Worm (Caenorhabditis elegans) whole organism, mixed stage, embryonic: ENCODE data around the gene sbsp-1.
A peak's percentile ranks its signal among the peaks of the same experiment; 100 is the strongest.
"Not testable (repeated sequence)": the region's sequence is repeated elsewhere in the genome, so short reads cannot be mapped to it uniquely, and the experiment has no call there.

ENCODE experiments used
- M03D4.4 ChIP-seq: sonication (generic microtip); optimal IDR thresholded peaks from 2 replicates; lab custom pipeline; 2017; ENCODE audit warnings: mild to moderate bottlenecking, missing genetic modification characterization, missing compliant biosample characterization
- blmp-1 ChIP-seq: fragments of 150-350 bp; optimal IDR thresholded peaks from 2 replicates; lab custom pipeline; 2014; ENCODE audit warnings: missing biosample characterization, missing genetic modification characterization
- ceh-39 ChIP-seq: fragments of 150-350 bp; optimal IDR thresholded peaks from 2 replicates; lab custom pipeline; 2014; ENCODE audit warnings: missing biosample characterization, missing genetic modification characterization
- ceh-43 ChIP-seq: fragments of 200-800 bp; sonication (Bioruptor generic); optimal IDR thresholded peaks from 2 replicates; lab custom pipeline; 2018; ENCODE audit warnings: mild to moderate bottlenecking, missing genetic modification characterization, moderate library complexity, missing compliant biosample characterization
- ceh-83 ChIP-seq: fragments of 200-800 bp; sonication (Bioruptor generic); optimal IDR thresholded peaks from 2 replicates; lab custom pipeline; 2018; ENCODE audit warnings: mild to moderate bottlenecking, missing genetic modification characterization, missing compliant biosample characterization
- ces-1 ChIP-seq: fragments of 150-350 bp; optimal IDR thresholded peaks from 2 replicates; lab custom pipeline; 2014; ENCODE audit warnings: missing biosample characterization, missing genetic modification reagents, missing genetic modification characterization
- cnd-1 ChIP-seq: fragments of 200-800 bp; sonication (Bioruptor generic); optimal IDR thresholded peaks from 2 replicates; lab custom pipeline; 2018; ENCODE audit warnings: mild to moderate bottlenecking, missing genetic modification characterization, missing compliant biosample characterization
- drap-1 ChIP-seq: fragments of 200-800 bp; sonication (Bioruptor generic); optimal IDR thresholded peaks from 3 replicates; lab custom pipeline; 2018; ENCODE audit warnings: mild to moderate bottlenecking, missing genetic modification characterization, missing compliant biosample characterization
- elt-1 ChIP-seq: sonication (generic microtip); optimal IDR thresholded peaks from 2 replicates; lab custom pipeline; 2017; ENCODE audit warnings: missing genetic modification characterization, mild to moderate bottlenecking, missing compliant biosample characterization, antibody characterized with exemption, moderate library complexity, borderline replicate concordance; ENCODE audit not compliant: insufficient read depth
- elt-3 ChIP-seq: fragments of 150-350 bp; optimal IDR thresholded peaks from 2 replicates; lab custom pipeline; 2014; ENCODE audit warnings: missing biosample characterization, missing genetic modification characterization
- flh-1 ChIP-seq: fragments of 200-800 bp; sonication (Bioruptor generic); optimal IDR thresholded peaks from 2 replicates; lab custom pipeline; 2018; ENCODE audit warnings: mild to moderate bottlenecking, missing genetic modification characterization, moderate library complexity, missing compliant biosample characterization
- hlh-1 ChIP-seq: fragments of 150-350 bp; optimal IDR thresholded peaks from 2 replicates; lab custom pipeline; 2014; ENCODE audit warnings: missing biosample characterization, missing genetic modification reagents, missing genetic modification characterization
- lin-32 ChIP-seq: fragments of 200-800 bp; sonication (Bioruptor generic); optimal IDR thresholded peaks from 2 replicates; lab custom pipeline; 2018; ENCODE audit warnings: mild to moderate bottlenecking, missing genetic modification characterization, missing compliant biosample characterization
- mab-5 ChIP-seq: fragments of 150-350 bp; optimal IDR thresholded peaks from 2 replicates; lab custom pipeline; 2014; ENCODE audit warnings: missing biosample characterization, missing genetic modification characterization
- mep-1 ChIP-seq: fragments of 150-350 bp; optimal IDR thresholded peaks from 2 replicates; lab custom pipeline; 2017; ENCODE audit warnings: missing biosample characterization, missing genetic modification reagents, missing genetic modification characterization, inconsistent platforms
- mls-2 ChIP-seq: sonication (generic microtip); optimal IDR thresholded peaks from 2 replicates; lab custom pipeline; 2016; ENCODE audit warnings: mild to moderate bottlenecking, missing genetic modification characterization, moderate library complexity, missing compliant biosample characterization
- nhr-12 ChIP-seq: fragments of 150-350 bp; optimal IDR thresholded peaks from 2 replicates; lab custom pipeline; 2014; ENCODE audit warnings: missing biosample characterization, missing genetic modification characterization
- nhr-28 ChIP-seq: fragments of 150-350 bp; optimal IDR thresholded peaks from 2 replicates; lab custom pipeline; 2014; ENCODE audit warnings: missing biosample characterization, missing genetic modification characterization
- nhr-76 ChIP-seq: sonication (generic microtip); optimal IDR thresholded peaks from 2 replicates; lab custom pipeline; 2017; ENCODE audit warnings: missing biosample characterization, missing genetic modification characterization
- pha-4 ChIP-seq: fragments of 150-350 bp; optimal IDR thresholded peaks from 2 replicates; lab custom pipeline; 2018; ENCODE audit warnings: missing biosample characterization, missing genetic modification reagents, missing genetic modification characterization
- sem-2 ChIP-seq: fragments of 200-800 bp; sonication (Bioruptor generic); optimal IDR thresholded peaks from 2 replicates; lab custom pipeline; 2018; ENCODE audit warnings: mild to moderate bottlenecking, missing genetic modification characterization, missing compliant biosample characterization
- snpc-4 ChIP-seq: fragments of 150-350 bp; optimal IDR thresholded peaks from 2 replicates; lab custom pipeline; 2014; ENCODE audit warnings: missing biosample characterization, missing genetic modification characterization
- sptf-1 ChIP-seq: sonication (generic microtip); optimal IDR thresholded peaks from 2 replicates; lab custom pipeline; 2017; ENCODE audit warnings: mild to moderate bottlenecking, missing genetic modification characterization, moderate library complexity, missing compliant biosample characterization
- tbx-8 ChIP-seq: fragments of 200-800 bp; sonication (Bioruptor generic); optimal IDR thresholded peaks from 2 replicates; lab custom pipeline; 2018; ENCODE audit warnings: mild to moderate bottlenecking, missing genetic modification characterization, moderate library complexity, missing compliant biosample characterization
- unc-39 ChIP-seq: fragments of 150-350 bp; optimal IDR thresholded peaks from 2 replicates; lab custom pipeline; 2014; ENCODE audit warnings: missing biosample characterization, missing genetic modification characterization
- unc-62 ChIP-seq: fragments of 150-350 bp; optimal IDR thresholded peaks from 2 replicates; lab custom pipeline; 2014; ENCODE audit warnings: missing biosample characterization, missing genetic modification reagents, missing genetic modification characterization
- zip-8 ChIP-seq: fragments of 150-350 bp; optimal IDR thresholded peaks from 2 replicates; lab custom pipeline; 2014; ENCODE audit warnings: missing biosample characterization, missing genetic modification characterization
- ztf-11 ChIP-seq: fragments of 150-350 bp; optimal IDR thresholded peaks from 2 replicates; lab custom pipeline; 2014; ENCODE audit warnings: missing biosample characterization, missing genetic modification characterization

Gene sbsp-1

ce11 chrIII:10832636-10833035 lies at the start of gene sbsp-1:
TSS of gene sbsp-1 (plus strand) at chrIII:10832936.
- no peak for TF ChIP-seq blmp-1
- no peak for TF ChIP-seq sptf-1
- no peak for TF ChIP-seq elt-3 (tag; lab: Kevin White, UChicago)
- no peak for TF ChIP-seq M03D4.4
- no peak for TF ChIP-seq sem-2 (GFP tag; lab: Kevin White, UChicago)
- no peak for TF ChIP-seq pha-4 (tag; lab: Kevin White, UChicago)
- TF ChIP-seq unc-62 (GFP tag; lab: Kevin White, UChicago) = no peak
- TF ChIP-seq ceh-43 (GFP tag; lab: Kevin White, UChicago) = no peak
- no peak for TF ChIP-seq snpc-4 (tag; lab: Kevin White, UChicago)
- TF ChIP-seq zip-8 (tag; lab: Kevin White, UChicago) = no peak
- TF ChIP-seq nhr-76 (tag; lab: Kevin White, UChicago) = no peak
- TF ChIP-seq, all 35 proteins: peak for 0

ce11 chrIII:10783052-10783451 lies 49.7 kb upstream of the sbsp-1 start:
- TF ChIP-seq mep-1 (tag; lab: Kevin White, UChicago) = no peak
- no peak for TF ChIP-seq ceh-83 (GFP tag; lab: Kevin White, UChicago)
- no peak for TF ChIP-seq ztf-11 (tag; lab: Kevin White, UChicago)

- no peak for TF ChIP-seq nhr-28 (tag; lab: Kevin White, UChicago)
- TF ChIP-seq elt-1 (tag; lab: Kevin White, UChicago) = no peak
- TF ChIP-seq pha-4 (tag; lab: Kevin White, UChicago) = no peak
- TF ChIP-seq mls-2 (tag; lab: Kevin White, UChicago) = no peak
- TF ChIP-seq cnd-1 (tag; lab: Kevin White, UChicago) = no peak
These were observed 41.5 kb upstream of the sbsp-1 start for ce11 chrIII:10791233-10791632.

- TF ChIP-seq ces-1 (GFP tag; lab: Kevin White, UChicago) (no peak), cnd-1 (tag; lab: Kevin White, UChicago) (no peak), drap-1 (GFP tag; lab: Kevin White, UChicago) (no peak), ztf-11 (tag; lab: Kevin White, UChicago) (no peak), snpc-4 (tag; lab: Kevin White, UChicago) (no peak), hlh-1 (no peak), tbx-8 (GFP tag; lab: Kevin White, UChicago) (no peak)
These were observed 38.7 kb upstream of the sbsp-1 start, which contains the start of gene clec-163 for ce11 chrIII:10794049-10794448. TSS of gene clec-163 (plus strand) at chrIII:10794349.

- TF ChIP-seq mep-1 (tag; lab: Kevin White, UChicago) = no peak
- TF ChIP-seq hlh-1 = peak; percentile 25
- no peak for TF ChIP-seq unc-39
- no peak for TF ChIP-seq mab-5 (tag; lab: Kevin White, UChicago)
- peak; percentile 60 for TF ChIP-seq unc-62 (GFP tag; lab: Kevin White, UChicago)
- TF ChIP-seq ceh-43 (GFP tag; lab: Kevin White, UChicago) = no peak
- TF ChIP-seq drap-1 (GFP tag; lab: Kevin White, UChicago) = no peak
- TF ChIP-seq sem-2 (GFP tag; lab: Kevin White, UChicago) = no peak
- no peak for TF ChIP-seq lin-32
- no peak for TF ChIP-seq ceh-83 (GFP tag; lab: Kevin White, UChicago)
- no peak for TF ChIP-seq snpc-4 (tag; lab: Kevin White, UChicago)
These were observed 30.7 kb upstream of the sbsp-1 start, which contains the start of gene K11D9.3 for ce11 chrIII:10802032-10802431. TSS of gene K11D9.3 (minus strand) at chrIII:10802212.

- TF ChIP-seq ceh-39 (tag; lab: Kevin White, UChicago) = no peak
These were observed 27.6 kb upstream of the sbsp-1 start for ce11 chrIII:10805172-10805571.

- not testable (repeated sequence) for TF ChIP-seq hlh-1; flh-1 (GFP tag; lab: Kevin White, UChicago); nhr-12 (tag; lab: Kevin White, UChicago)
- TF ChIP-seq, all 35 proteins: peak for 0; not testable (repeated sequence) for 35
These were observed 27.1 kb upstream of the sbsp-1 start, which contains the start of gene klp-7 for ce11 chrIII:10805625-10806024. TSS of gene klp-7 (plus strand) at chrIII:10805925.
